Worm (Caenorhabditis elegans): ENCODE data around the gene nhr-120.

Gene nhr-120

ce11 chrX:6617622-6618021 lies 22.8 kb downstream of the nhr-120 start:
- TF ChIP-seq lin-35 (GFP tag; optimal IDR thresholded peaks at IDR 0.05) (no peak), lin-14 (GFP tag; optimal IDR thresholded peaks at IDR 0.05) (no peak), pqm-1 (tag; optimal IDR thresholded peaks at IDR 0.05) (no peak), rnt-1 (tag; optimal IDR thresholded peaks at IDR 0.05) (no peak), dsc-1 (tag; optimal IDR thresholded peaks at IDR 0.05) (no peak), nhr-76 (tag; optimal IDR thresholded peaks at IDR 0.05) (no peak), sptf-1 (tag; optimal IDR thresholded peaks at IDR 0.05) (no peak), aly-2 (tag; optimal IDR thresholded peaks at IDR 0.05) (no peak)

ce11 chrX:6613537-6613936 lies 26.9 kb downstream of the nhr-120 start:
- peak; percentile 55 for TF ChIP-seq lin-14 (GFP tag; optimal IDR thresholded peaks at IDR 0.05)
- no peak for TF ChIP-seq sup-37 (GFP tag; optimal IDR thresholded peaks at IDR 0.05)

ce11 chrX:6609717-6610116 lies 30.7 kb downstream of the nhr-120 start, which contains the start of gene C25B8.8:
TSS of gene C25B8.8 (plus strand) at chrX:6610017.
- TF ChIP-seq nhr-237 (tag; optimal IDR thresholded peaks at IDR 0.05): no peak
- TF ChIP-seq fkh-4 (tag; optimal IDR thresholded peaks at IDR 0.05; ENCODE audit: borderline replicate concordance): no peak
- no peak for TF ChIP-seq aly-2 (tag; optimal IDR thresholded peaks at IDR 0.05)
- TF ChIP-seq hlh-4 (tag; optimal IDR thresholded peaks at IDR 0.05): no peak
- no peak for TF ChIP-seq ztf-11 (tag; optimal IDR thresholded peaks at IDR 0.05)
- no peak for TF ChIP-seq lin-15B (tag; optimal IDR thresholded peaks at IDR 0.05)
- no peak for TF ChIP-seq dpl-1 (GFP tag; optimal IDR thresholded peaks at IDR 0.05)
- no peak for TF ChIP-seq ceh-63 (GFP tag; optimal IDR thresholded peaks at IDR 0.05)
- TF ChIP-seq C34B4.2 (tag; optimal IDR thresholded peaks at IDR 0.05): no peak

- TF ChIP-seq efl-1 (optimal IDR thresholded peaks at IDR 0.05) (no peak), efl-1 (GFP tag; optimal IDR thresholded peaks at IDR 0.05 in 1 of 2) (peak in 1 of 2 experiments; percentile 51), elt-2 (tag; optimal IDR thresholded peaks at IDR 0.05) (peak; percentile 42), nhr-12 (tag; optimal IDR thresholded peaks at IDR 0.05) (no peak), tbx-2 (tag; optimal IDR thresholded peaks at IDR 0.05) (no peak), zag-1 (tag; optimal IDR thresholded peaks at IDR 0.05) (no peak), hlh-4 (tag; optimal IDR thresholded peaks at IDR 0.05) (no peak), nhr-47 (tag; optimal IDR thresholded peaks at IDR 0.05) (peak; percentile 17), ets-5 (GFP tag; IDR thresholded peaks at IDR 0.05) (no peak), vab-15 (tag; optimal IDR thresholded peaks at IDR 0.05) (no peak), dsc-1 (tag; optimal IDR thresholded peaks at IDR 0.05) (peak; percentile 84), aly-2 (tag; optimal IDR thresholded peaks at IDR 0.05) (no peak), fos-1 (tag; optimal IDR thresholded peaks at IDR 0.05) (no peak), lin-15B (tag; optimal IDR thresholded peaks at IDR 0.05) (no peak), nhr-90 (tag; optimal IDR thresholded peaks at IDR 0.05; ENCODE audit: poor library complexity) (peak; percentile 6), lin-35 (GFP tag; optimal IDR thresholded peaks at IDR 0.05) (no peak), rnt-1 (tag; optimal IDR thresholded peaks at IDR 0.05) (no peak), blmp-1 (tag; optimal IDR thresholded peaks at IDR 0.05) (no peak), nhr-77 (tag; optimal IDR thresholded peaks at IDR 0.05) (no peak), ama-1 (optimal IDR thresholded peaks at IDR 0.05) (no peak), snu-23 (GFP tag; optimal IDR thresholded peaks at IDR 0.05) (no peak), pax-3 (tag; optimal IDR thresholded peaks at IDR 0.05) (peak; percentile 18), lin-39 (tag; optimal IDR thresholded peaks at IDR 0.05) (no peak), fkh-8 (tag; optimal IDR thresholded peaks at IDR 0.05) (peak; percentile 48), ces-1 (GFP tag; optimal IDR thresholded peaks at IDR 0.05) (no peak)
Observed at ce11 chrX:6609251-6609650, 31.2 kb downstream of the nhr-120 start.

ce11 chrX:6607599-6607998 lies 32.8 kb downstream of the nhr-120 start:
- no peak for TF ChIP-seq efl-1 (optimal IDR thresholded peaks at IDR 0.05)
- peak in 1 of 2 experiments; percentile 83 for TF ChIP-seq efl-1 (GFP tag; optimal IDR thresholded peaks at IDR 0.05 in 1 of 2)
- no peak for TF ChIP-seq vab-15 (tag; optimal IDR thresholded peaks at IDR 0.05)
- TF ChIP-seq egl-27 (tag; optimal IDR thresholded peaks at IDR 0.05): no peak
- no peak for TF ChIP-seq sptf-1 (tag; optimal IDR thresholded peaks at IDR 0.05)
- no peak for TF ChIP-seq nhr-84 (tag; optimal IDR thresholded peaks at IDR 0.05)
- TF ChIP-seq hpl-2 (GFP tag; optimal IDR thresholded peaks at IDR 0.05): no peak
- no peak for TF ChIP-seq grh-1 (GFP tag; IDR thresholded peaks at IDR 0.05)
- peak; percentile 47 for TF ChIP-seq elt-2 (tag; optimal IDR thresholded peaks at IDR 0.05)
- TF ChIP-seq nhr-71 (tag; optimal IDR thresholded peaks at IDR 0.05): no peak
- no peak for TF ChIP-seq ztf-4 (tag; optimal IDR thresholded peaks at IDR 0.05)
- no peak for TF ChIP-seq C16A3.4 (tag; optimal IDR thresholded peaks at IDR 0.05)
- no peak for TF ChIP-seq ceh-88 (GFP tag; IDR thresholded peaks at IDR 0.05)
- TF ChIP-seq C34B4.2 (tag; optimal IDR thresholded peaks at IDR 0.05): no peak
- peak in 1 of 2 experiments; percentile 34 for TF ChIP-seq lin-35 (GFP tag; optimal IDR thresholded peaks at IDR 0.05)
- no peak for TF ChIP-seq nhr-237 (tag; optimal IDR thresholded peaks at IDR 0.05)
- TF ChIP-seq snpc-4 (tag; optimal IDR thresholded peaks at IDR 0.05): no peak
- TF ChIP-seq fos-1 (tag; optimal IDR thresholded peaks at IDR 0.05): peak; percentile 4
- no peak for TF ChIP-seq egl-13 (tag; optimal IDR thresholded peaks at IDR 0.05)
- TF ChIP-seq fkh-4 (tag; optimal IDR thresholded peaks at IDR 0.05; ENCODE audit: borderline replicate concordance): no peak
